Fruit fly (Drosophila melanogaster): ENCODE data around the gene CG15425.
A peak's percentile ranks its signal among the peaks of the same experiment; 100 is the strongest.

CG15425 gene

dm6 chr2L:4282681-4283343 lies 25.4 kb downstream of the CG15425 start, which contains the start of gene tutl:
Gene tutl (plus strand): TSS chr2L:4283148.
- peak; percentile 89 for TF ChIP-seq CG13204 (GFP tag; optimal IDR thresholded peaks at IDR 0.05)
- TF ChIP-seq CG8301 (tag; optimal IDR thresholded peaks at IDR 0.05) = peak; percentile 81
- TF ChIP-seq Pif1A (GFP tag; optimal IDR thresholded peaks at IDR 0.05) = peak; percentile 89
- TF ChIP-seq Pif1B (GFP tag; optimal IDR thresholded peaks at IDR 0.05) = peak; percentile 86
- TF ChIP-seq gl (tag; optimal IDR thresholded peaks at IDR 0.05) = peak; percentile 88
- TF ChIP-seq CG9948 (tag; optimal IDR thresholded peaks at IDR 0.05) = peak; percentile 92
- peak; percentile 83 for TF ChIP-seq fd96Ca (GFP tag; IDR thresholded peaks at IDR 0.05)
- TF ChIP-seq rn (GFP tag; IDR thresholded peaks at IDR 0.05) = peak; percentile 71
- TF ChIP-seq CG4496 (GFP tag; IDR thresholded peaks at IDR 0.05) = peak; percentile 76
- TF ChIP-seq CG17806 (tag; optimal IDR thresholded peaks at IDR 0.05) = peak; percentile 92
- TF ChIP-seq CG14655 (GFP tag; optimal IDR thresholded peaks at IDR 0.05) = peak; percentile 92
- peak; percentile 93 for TF ChIP-seq Snoo (tag; optimal IDR thresholded peaks at IDR 0.05)
- peak; percentile 46 for TF ChIP-seq Ets98B (GFP tag; IDR thresholded peaks at IDR 0.05)
- TF ChIP-seq CG10348 (GFP tag; IDR thresholded peaks at IDR 0.05) = 0 out of 2 replicates have a peak, but pooled peaks have one; percentile 19
- TF ChIP-seq D1 (tag; optimal IDR thresholded peaks at IDR 0.05) = peak; percentile 83
- peak; percentile 86 for TF ChIP-seq CG34367 (tag; optimal IDR thresholded peaks at IDR 0.05)
- peak; percentile 93 for TF ChIP-seq CG8159 (tag; optimal IDR thresholded peaks at IDR 0.05)
- peak; percentile 69 for TF ChIP-seq CG12605 (GFP tag; IDR thresholded peaks at IDR 0.05)
- peak; percentile 43; the same call in 1 of the 2 replicates for TF ChIP-seq CG32121 (GFP tag; IDR thresholded peaks at IDR 0.05)
- TF ChIP-seq CG15710 (tag; optimal IDR thresholded peaks at IDR 0.05) = peak; percentile 88
- peak; percentile 76 for TF ChIP-seq EcR (GFP tag; optimal IDR thresholded peaks at IDR 0.05)

dm6 chr2L:4286014-4286527 lies 28.7 kb downstream of the CG15425 start:
- peak; percentile 1 for TF ChIP-seq CG8159 (tag; optimal IDR thresholded peaks at IDR 0.05)
- TF ChIP-seq CG34367 (tag; optimal IDR thresholded peaks at IDR 0.05) = no peak
- TF ChIP-seq CG8301 (tag; optimal IDR thresholded peaks at IDR 0.05) = peak; percentile 8

dm6 chr2L:4286675-4287074 lies 29.3 kb downstream of the CG15425 start:
- TF ChIP-seq CG4496 (GFP tag; IDR thresholded peaks at IDR 0.05) (peak; percentile 31; the same call in 2 of the 3 replicates), CG32121 (GFP tag; IDR thresholded peaks at IDR 0.05) (no peak)

dm6 chr2L:4287076-4287475 lies 29.7 kb downstream of the CG15425 start:
- peak; percentile 92 for TF ChIP-seq fd96Ca (GFP tag; IDR thresholded peaks at IDR 0.05)
- peak; percentile 86 for TF ChIP-seq Snoo (tag; optimal IDR thresholded peaks at IDR 0.05)
- peak; percentile 90 for TF ChIP-seq CG8159 (tag; optimal IDR thresholded peaks at IDR 0.05)
- TF ChIP-seq gl (tag; optimal IDR thresholded peaks at IDR 0.05) = peak; percentile 86
- peak; percentile 91 for TF ChIP-seq CG8301 (tag; optimal IDR thresholded peaks at IDR 0.05)
- TF ChIP-seq Pif1B (GFP tag; optimal IDR thresholded peaks at IDR 0.05) = peak; percentile 85
- peak; percentile 88 for TF ChIP-seq CG15710 (tag; optimal IDR thresholded peaks at IDR 0.05)
- peak; percentile 92 for TF ChIP-seq CG14655 (GFP tag; optimal IDR thresholded peaks at IDR 0.05)
- TF ChIP-seq CG12605 (GFP tag; IDR thresholded peaks at IDR 0.05) = peak; percentile 80
- TF ChIP-seq Ets98B (GFP tag; IDR thresholded peaks at IDR 0.05) = peak; percentile 84
- TF ChIP-seq CG4496 (GFP tag; IDR thresholded peaks at IDR 0.05) = peak; percentile 91
- peak; percentile 91 for TF ChIP-seq CG17806 (tag; optimal IDR thresholded peaks at IDR 0.05)
- peak; percentile 91 for TF ChIP-seq CG34367 (tag; optimal IDR thresholded peaks at IDR 0.05)
- TF ChIP-seq EcR (GFP tag; optimal IDR thresholded peaks at IDR 0.05) = peak; percentile 51
- TF ChIP-seq CG10348 (GFP tag; IDR thresholded peaks at IDR 0.05) = no peak
- TF ChIP-seq Pif1A (GFP tag; optimal IDR thresholded peaks at IDR 0.05) = peak; percentile 88
- TF ChIP-seq CG32121 (GFP tag; IDR thresholded peaks at IDR 0.05) = peak; percentile 54; the same call in 1 of the 2 replicates
- TF ChIP-seq D1 (tag; optimal IDR thresholded peaks at IDR 0.05) = peak; percentile 68
- TF ChIP-seq CG13204 (GFP tag; optimal IDR thresholded peaks at IDR 0.05) = peak; percentile 68
- TF ChIP-seq rn (GFP tag; IDR thresholded peaks at IDR 0.05) = peak; percentile 72
- peak; percentile 92 for TF ChIP-seq CG9948 (tag; optimal IDR thresholded peaks at IDR 0.05)

dm6 chr2L:4292560-4292959 lies 35.2 kb downstream of the CG15425 start:
- TF ChIP-seq CG34367 (tag; optimal IDR thresholded peaks at IDR 0.05) = no peak
- TF ChIP-seq Snoo (tag; optimal IDR thresholded peaks at IDR 0.05) = no peak
- TF ChIP-seq CG8301 (tag; optimal IDR thresholded peaks at IDR 0.05) = peak; percentile 6
- no peak for TF ChIP-seq D1 (tag; optimal IDR thresholded peaks at IDR 0.05)
- no peak for TF ChIP-seq CG32121 (GFP tag; IDR thresholded peaks at IDR 0.05)
- TF ChIP-seq Pif1A (GFP tag; optimal IDR thresholded peaks at IDR 0.05) = peak; percentile 24
- TF ChIP-seq rn (GFP tag; IDR thresholded peaks at IDR 0.05) = peak; percentile 10; the same call in 1 of the 2 replicates
- peak; percentile 12 for TF ChIP-seq CG15710 (tag; optimal IDR thresholded peaks at IDR 0.05)
- no peak for TF ChIP-seq EcR (GFP tag; optimal IDR thresholded peaks at IDR 0.05)
- TF ChIP-seq CG13204 (GFP tag; optimal IDR thresholded peaks at IDR 0.05) = no peak
- no peak for TF ChIP-seq CG12605 (GFP tag; IDR thresholded peaks at IDR 0.05)
- peak; percentile 20 for TF ChIP-seq CG14655 (GFP tag; optimal IDR thresholded peaks at IDR 0.05)
- peak; percentile 17 for TF ChIP-seq CG9948 (tag; optimal IDR thresholded peaks at IDR 0.05)
- TF ChIP-seq fd96Ca (GFP tag; IDR thresholded peaks at IDR 0.05) = peak; percentile 59; the same call in 2 of the 3 replicates
- TF ChIP-seq CG10348 (GFP tag; IDR thresholded peaks at IDR 0.05) = no peak
- TF ChIP-seq CG8159 (tag; optimal IDR thresholded peaks at IDR 0.05) = peak; percentile 31
- TF ChIP-seq Pif1B (GFP tag; optimal IDR thresholded peaks at IDR 0.05) = no peak
- peak; percentile 33 for TF ChIP-seq CG17806 (tag; optimal IDR thresholded peaks at IDR 0.05)
- peak; percentile 25; the same call in 1 of the 2 replicates for TF ChIP-seq Ets98B (GFP tag; IDR thresholded peaks at IDR 0.05)
- TF ChIP-seq CG4496 (GFP tag; IDR thresholded peaks at IDR 0.05) = peak; percentile 50; the same call in 1 of the 3 replicates
- no peak for TF ChIP-seq gl (tag; optimal IDR thresholded peaks at IDR 0.05)
